Worm (Caenorhabditis elegans) whole organism, L1 larva: ENCODE results near the gene F22B8.7.

ENCODE experiments used
- C34B4.2 ChIP-seq: sonication (generic microtip); optimal IDR thresholded peaks from 2 replicates; lab custom pipeline; 2017; ENCODE audit warnings: mild to moderate bottlenecking, missing genetic modification characterization, missing compliant biosample characterization
- Y116A8C.19 ChIP-seq: sonication (generic microtip); optimal IDR thresholded peaks from 2 replicates; lab custom pipeline; 2016; ENCODE audit warnings: missing compliant biosample characterization, missing genetic modification characterization, borderline replicate concordance
- ceh-88 ChIP-seq: fragments of 200-800 bp; sonication (Bioruptor generic); IDR thresholded peaks from 2 replicates; pipeline ENCODE4 v1.3.6; 2022; ENCODE audit warnings: missing genetic modification characterization, missing compliant biosample characterization
- elt-3 ChIP-seq, 6 experiments: fragments of 150-350 bp in 1 of 6; sonication (generic microtip); optimal IDR thresholded peaks; 2 replicates each; lab custom pipeline; 2017 to 2018; ENCODE audit warnings: missing biosample characterization in 6 of 6, missing genetic modification characterization in 6 of 6, inconsistent platforms in 1 of 6
- fkh-8 ChIP-seq: sonication (generic microtip); optimal IDR thresholded peaks from 2 replicates; lab custom pipeline; 2016; ENCODE audit warnings: mild to moderate bottlenecking, missing genetic modification characterization, missing compliant biosample characterization
- jun-1 ChIP-seq: fragments of 150-350 bp; optimal IDR thresholded peaks from 2 replicates; lab custom pipeline; 2014; ENCODE audit warnings: missing biosample characterization, missing genetic modification reagents, missing genetic modification characterization
- nhr-11 ChIP-seq: fragments of 150-350 bp; optimal IDR thresholded peaks from 2 replicates; lab custom pipeline; 2014; ENCODE audit warnings: missing biosample characterization, missing genetic modification characterization
- nhr-237 ChIP-seq: fragments of 150-350 bp; optimal IDR thresholded peaks from 2 replicates; lab custom pipeline; 2014; ENCODE audit warnings: missing biosample characterization, missing genetic modification characterization
- tbx-2 ChIP-seq: sonication (generic microtip); optimal IDR thresholded peaks from 2 replicates; lab custom pipeline; 2016; ENCODE audit warnings: missing genetic modification characterization, missing compliant biosample characterization
- unc-130 ChIP-seq: fragments of 150-350 bp; optimal IDR thresholded peaks from 2 replicates; lab custom pipeline; 2017; ENCODE audit warnings: missing biosample characterization, missing genetic modification characterization, inconsistent platforms
- unc-62 ChIP-seq: fragments of 150-350 bp; optimal IDR thresholded peaks from 2 replicates; lab custom pipeline; 2014; ENCODE audit warnings: missing biosample characterization, missing genetic modification reagents, missing genetic modification characterization
- ztf-11 ChIP-seq, 2 experiments: sonication (generic microtip); optimal IDR thresholded peaks; 2 replicates each; lab custom pipeline; 2016 to 2017; ENCODE audit warnings: missing genetic modification characterization in 2 of 2, missing biosample characterization in 1 of 2, missing compliant biosample characterization in 1 of 2

ce11 chrV:16115381-16115780 is 21.0 kb downstream of the F22B8.7 start, which contains the start of gene str-25:
- TF ChIP-seq C34B4.2 (tag; lab: Kevin White, UChicago), result no peak
- TF ChIP-seq nhr-11 (tag; lab: Kevin White, UChicago), result no peak
- TF ChIP-seq fkh-8 (tag; lab: Kevin White, UChicago), result no peak
- no peak for TF ChIP-seq Y116A8C.19 (tag; lab: Kevin White, UChicago)
- TF ChIP-seq ceh-88 (GFP tag; lab: Robert Waterston, UW), result no peak
- no peak for TF ChIP-seq tbx-2
- TF ChIP-seq unc-130 (tag; lab: Kevin White, UChicago), result no peak
- TF ChIP-seq ztf-11 (tag; optimal IDR thresholded peaks at IDR 0.05; lab: Kevin White, UChicago), result no peak
- TF ChIP-seq elt-3 (tag; optimal IDR thresholded peaks at IDR 0.05; lab: Kevin White, UChicago), result no peak
- no peak for TF ChIP-seq jun-1 (tag; lab: Kevin White, UChicago)
- no peak for TF ChIP-seq nhr-237 (tag; lab: Kevin White, UChicago)
- no peak for TF ChIP-seq unc-62
